Worm (Caenorhabditis elegans): ENCODE measurements around the gene pph-2.

Gene pph-2

ce11 chrIV:11915768-11916453, 38.3 kb upstream of the pph-2 start, which contains the start of gene ZK822.9:
ZK822.9 (plus strand) TSS chrIV:11915947.
- TF ChIP-seq nhr-76 (tag; optimal IDR thresholded peaks at IDR 0.05) (no peak), lin-15B (tag; optimal IDR thresholded peaks at IDR 0.05) (no peak), mxl-3 (GFP tag; optimal IDR thresholded peaks at IDR 0.05) (peak; percentile 24), nhr-41 (GFP tag; IDR thresholded peaks at IDR 0.05) (no peak), R02D3.7 (tag; optimal IDR thresholded peaks at IDR 0.05) (no peak), set-16 (GFP tag; IDR thresholded peaks at IDR 0.05) (peak; percentile 47; the same call in 1 of the 2 replicates), nhr-42 (GFP tag; IDR thresholded peaks at IDR 0.05) (no peak), hlh-30 (tag; optimal IDR thresholded peaks at IDR 0.05; ENCODE audit: insufficient read depth) (peak; percentile 81), rbr-2 (tag; optimal IDR thresholded peaks at IDR 0.05) (no peak), nhr-28 (tag; optimal IDR thresholded peaks at IDR 0.05) (peak; percentile 82), duxl-1 (tag; optimal IDR thresholded peaks at IDR 0.05; ENCODE audit: poor library complexity) (no peak), mep-1 (tag; optimal IDR thresholded peaks at IDR 0.05) (peak; percentile 49), dve-1 (tag; optimal IDR thresholded peaks at IDR 0.05; ENCODE audit: insufficient read depth) (peak; percentile 24), hlh-11 (tag; optimal IDR thresholded peaks at IDR 0.05) (peak; percentile 78), aha-1 (tag) (peak; percentile 65), F37D6.2 (tag; optimal IDR thresholded peaks at IDR 0.05) (no peak), daf-16 (GFP tag; optimal IDR thresholded peaks at IDR 0.05) (no peak), daf-16 (tag; optimal IDR thresholded peaks at IDR 0.05) (peak; percentile 70), mdt-29 (GFP tag; IDR thresholded peaks at IDR 0.05) (peak; percentile 88), ZK337.2 (GFP tag; IDR thresholded peaks at IDR 0.05) (no peak), hif-1 (tag; optimal IDR thresholded peaks at IDR 0.05) (peak in 1 of 2 experiments; percentile 17), vab-7 (GFP tag; IDR thresholded peaks at IDR 0.05) (no peak), dmd-6 (GFP tag; IDR thresholded peaks at IDR 0.05) (peak; percentile 26), mes-2 (tag; optimal IDR thresholded peaks at IDR 0.05; ENCODE audit: poor library complexity, severe bottlenecking) (peak; percentile 30)

- peak; percentile 28; the same call in 1 of the 2 replicates for TF ChIP-seq php-3 (GFP tag; IDR thresholded peaks at IDR 0.05)
- TF ChIP-seq rbr-2 (tag; optimal IDR thresholded peaks at IDR 0.05) = peak; percentile 11
- TF ChIP-seq dpl-1 (GFP tag; optimal IDR thresholded peaks at IDR 0.05) = no peak
- 0 out of 4 replicates have a peak, but pooled peaks of 1 of the 2 experiments have one; percentile 51 for TF ChIP-seq madf-5 (GFP tag; IDR thresholded peaks at IDR 0.05)
- TF ChIP-seq T26A8.4 (GFP tag; IDR thresholded peaks at IDR 0.05) = peak; percentile 30; the same call in 1 of the 2 replicates
- no peak for TF ChIP-seq mes-2 (tag; optimal IDR thresholded peaks at IDR 0.05; ENCODE audit: poor library complexity, severe bottlenecking)
- peak; percentile 35 for TF ChIP-seq lin-38 (GFP tag; IDR thresholded peaks at IDR 0.05)
- TF ChIP-seq D1046.2 (GFP tag; IDR thresholded peaks at IDR 0.05) = 0 out of 2 replicates have a peak, but pooled peaks have one; percentile 14
- TF ChIP-seq ceh-62 (tag; optimal IDR thresholded peaks at IDR 0.05) = no peak
- no peak for TF ChIP-seq F26F4.8 (GFP tag; conservative IDR thresholded peaks at IDR 0.05)
- peak; percentile 84 for TF ChIP-seq nhr-28 (tag; optimal IDR thresholded peaks at IDR 0.05)
- peak; percentile 46 for TF ChIP-seq hlh-11 (tag; optimal IDR thresholded peaks at IDR 0.05)
- no peak for TF ChIP-seq nhr-76 (tag; optimal IDR thresholded peaks at IDR 0.05)
- no peak for TF ChIP-seq ceh-44 (GFP tag; IDR thresholded peaks at IDR 0.05)
- peak in 1 of 2 experiments; percentile 18 for TF ChIP-seq lsy-2 (tag; optimal IDR thresholded peaks at IDR 0.05)
- TF ChIP-seq unc-62 (GFP tag; optimal IDR thresholded peaks at IDR 0.05 in 1 of 2) = peak in 1 of 2 experiments; percentile 62
- TF ChIP-seq unc-62 (tag; optimal IDR thresholded peaks at IDR 0.05) = no peak
- TF ChIP-seq nhr-48 (tag; optimal IDR thresholded peaks at IDR 0.05) = peak; percentile 38
- TF ChIP-seq lir-3 (tag; optimal IDR thresholded peaks at IDR 0.05) = no peak
- TF ChIP-seq ces-1 (GFP tag; optimal IDR thresholded peaks at IDR 0.05) = no peak
- TF ChIP-seq arid-1 (GFP tag; conservative IDR thresholded peaks at IDR 0.05) = no peak
- peak; percentile 44; the same call in 1 of the 2 replicates for TF ChIP-seq daf-19 (GFP tag; conservative IDR thresholded peaks at IDR 0.05)
- TF ChIP-seq ceh-28 (tag; optimal IDR thresholded peaks at IDR 0.05) = no peak
- TF ChIP-seq nhr-42 (GFP tag; IDR thresholded peaks at IDR 0.05) = no peak
- TF ChIP-seq mep-1 (tag; optimal IDR thresholded peaks at IDR 0.05) = peak; percentile 44
- TF ChIP-seq mdl-1 (tag; optimal IDR thresholded peaks at IDR 0.05) = peak in 1 of 2 experiments; percentile 1
- TF ChIP-seq nhr-102 (tag; optimal IDR thresholded peaks at IDR 0.05) = no peak
- TF ChIP-seq Y105C5A.15 (GFP tag; IDR thresholded peaks at IDR 0.05) = no peak
Measured at ce11 chrIV:11914837-11915737, 37.5 kb upstream of the pph-2 start, which contains the start of gene fat-6. fat-6 (minus strand) TSS chrIV:11915687.
